Worm (Caenorhabditis elegans) whole organism, early embryonic: ENCODE measurements around the gene hrg-2.

Experiments
- B0310.2 ChIP-seq: sonication (generic microtip); optimal IDR thresholded peaks from 2 replicates; lab custom pipeline; 2016; ENCODE audit warnings: mild to moderate bottlenecking, missing genetic modification characterization, missing compliant biosample characterization
- F13C5.2 ChIP-seq: sonication (generic microtip); optimal IDR thresholded peaks from 2 replicates; lab custom pipeline; 2017; ENCODE audit warnings: mild to moderate bottlenecking, missing genetic modification characterization, inconsistent platforms, missing compliant biosample characterization
- aly-1 ChIP-seq: sonication (generic microtip); optimal IDR thresholded peaks from 2 replicates; lab custom pipeline; 2016; ENCODE audit warnings: missing genetic modification characterization, missing compliant biosample characterization
- ama-1 ChIP-seq: fragments of 150-350 bp; optimal IDR thresholded peaks from 2 replicates; lab custom pipeline; 2014
- ceh-13 ChIP-seq: fragments of 200-800 bp; sonication (Bioruptor generic); optimal IDR thresholded peaks from 2 replicates; lab custom pipeline; 2018; ENCODE audit warnings: mild to moderate bottlenecking, missing genetic modification characterization, missing compliant biosample characterization
- ceh-36 ChIP-seq: sonication (generic microtip); optimal IDR thresholded peaks from 2 replicates; lab custom pipeline; 2016; ENCODE audit warnings: missing genetic modification characterization, inconsistent platforms, missing compliant biosample characterization
- ets-7 ChIP-seq: sonication (generic microtip); optimal IDR thresholded peaks from 2 replicates; lab custom pipeline; 2016; ENCODE audit warnings: missing genotype, missing genetic modification characterization, missing compliant biosample characterization
- flt-1 ChIP-seq: fragments of 200-800 bp; sonication (Bioruptor generic); IDR thresholded peaks from 2 replicates; pipeline ENCODE4 v1.3.6; 2022; ENCODE audit warnings: missing genetic modification characterization, missing compliant biosample characterization
- hmbx-1 ChIP-seq: sonication (generic microtip); optimal IDR thresholded peaks from 2 replicates; lab custom pipeline; 2016; ENCODE audit warnings: mild to moderate bottlenecking, missing genetic modification characterization, missing compliant biosample characterization
- hmg-4 ChIP-seq: fragments of 200-800 bp; sonication (Bioruptor generic); optimal IDR thresholded peaks from 2 replicates; lab custom pipeline; 2018; ENCODE audit warnings: mild to moderate bottlenecking, missing genetic modification characterization, missing compliant biosample characterization
- hnd-1 ChIP-seq: sonication (generic microtip); optimal IDR thresholded peaks from 2 replicates; lab custom pipeline; 2016; ENCODE audit warnings: missing genetic modification characterization, missing compliant biosample characterization
- pes-1 ChIP-seq: fragments of 200-800 bp; sonication (Bioruptor generic); IDR thresholded peaks from 2 replicates; pipeline ENCODE4 v1.3.6; 2022; ENCODE audit warnings: missing genetic modification reagents, missing genetic modification characterization, missing compliant biosample characterization
- scrt-1 ChIP-seq: fragments of 200-800 bp; sonication (Bioruptor generic); IDR thresholded peaks from 2 replicates; pipeline ENCODE4 v1.3.6; 2022; ENCODE audit warnings: missing genetic modification characterization, missing compliant biosample characterization
- sea-1 ChIP-seq: fragments of 200-800 bp; sonication (Bioruptor generic); conservative IDR thresholded peaks from 2 replicates; pipeline ENCODE4 v1.3.6; 2022; ENCODE audit warnings: missing genetic modification characterization, missing compliant biosample characterization
- tbx-11 ChIP-seq: fragments of 200-800 bp; sonication (Bioruptor generic); IDR thresholded peaks from 2 replicates; pipeline ENCODE4 v1.3.6; 2022; ENCODE audit warnings: missing genetic modification characterization, missing compliant biosample characterization
- tbx-37 ChIP-seq: fragments of 200-800 bp; sonication (Bioruptor generic); conservative IDR thresholded peaks from 2 replicates; pipeline ENCODE4 v1.3.6; 2022; ENCODE audit warnings: missing genetic modification reagents, missing genetic modification characterization, missing compliant biosample characterization
- tra-4 ChIP-seq: sonication (generic microtip); optimal IDR thresholded peaks from 2 replicates; lab custom pipeline; 2017; ENCODE audit warnings: missing genetic modification characterization, missing compliant biosample characterization

hrg-2 gene

DNA sequence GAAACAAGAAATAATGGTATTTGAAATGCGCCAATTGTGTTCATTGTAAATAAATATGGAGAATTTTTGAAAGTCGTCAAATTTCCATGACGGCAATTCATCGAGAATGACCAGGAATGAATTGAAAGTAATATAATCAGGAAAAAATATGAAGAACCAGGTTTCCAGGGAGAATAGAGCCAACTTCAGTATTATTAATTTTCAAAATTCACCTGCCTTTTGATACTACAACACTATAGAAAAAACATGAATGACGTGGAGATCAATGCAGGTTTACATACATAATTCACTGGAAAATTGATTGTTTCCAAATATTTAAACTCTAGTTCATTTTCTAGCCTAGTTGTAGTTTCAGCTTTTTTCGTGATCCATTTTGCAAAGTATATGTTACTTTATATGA is 23.4 kb upstream of the hrg-2 start, which contains the start of gene srh-25:
Gene srh-25, minus strand, starts transcription at position 101 of the 400 bp plus-strand sequence.
- TF ChIP-seq tbx-37 (GFP tag; lab: Robert Waterston, UW) (no peak), ceh-13 (no peak), hmbx-1 (tag; lab: Kevin White, UChicago) (no peak), pes-1 (no peak), B0310.2 (tag; lab: Kevin White, UChicago) (no peak), hmg-4 (GFP tag; lab: Kevin White, UChicago) (no peak), tra-4 (tag; lab: Kevin White, UChicago) (no peak), ama-1 (lab: Kevin White, UChicago) (no peak), ets-7 (tag; lab: Kevin White, UChicago) (no peak), hnd-1 (no peak), F13C5.2 (tag; lab: Kevin White, UChicago) (no peak)

DNA sequence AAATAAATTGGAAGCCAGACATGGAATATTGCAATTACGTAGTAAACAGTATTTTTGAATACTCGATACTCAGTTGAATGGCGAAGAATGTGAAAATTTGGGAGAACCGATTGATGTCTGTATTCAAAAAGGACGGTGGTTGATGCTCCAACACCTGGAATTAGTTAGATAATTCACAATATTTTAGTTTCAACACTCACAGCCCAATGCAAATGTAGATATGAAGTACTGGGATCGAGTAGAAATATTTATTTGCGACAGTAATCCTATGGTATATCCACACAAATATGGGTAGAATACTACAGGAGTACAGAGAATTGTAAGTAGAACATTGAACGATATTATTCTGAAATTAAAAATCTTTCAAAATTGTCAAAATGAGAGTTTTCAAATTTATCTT is 22.8 kb upstream of the hrg-2 start:
- TF ChIP-seq tbx-37 (GFP tag; lab: Robert Waterston, UW): no peak
- no peak for TF ChIP-seq flt-1 (GFP tag; lab: Robert Waterston, UW)

DNA sequence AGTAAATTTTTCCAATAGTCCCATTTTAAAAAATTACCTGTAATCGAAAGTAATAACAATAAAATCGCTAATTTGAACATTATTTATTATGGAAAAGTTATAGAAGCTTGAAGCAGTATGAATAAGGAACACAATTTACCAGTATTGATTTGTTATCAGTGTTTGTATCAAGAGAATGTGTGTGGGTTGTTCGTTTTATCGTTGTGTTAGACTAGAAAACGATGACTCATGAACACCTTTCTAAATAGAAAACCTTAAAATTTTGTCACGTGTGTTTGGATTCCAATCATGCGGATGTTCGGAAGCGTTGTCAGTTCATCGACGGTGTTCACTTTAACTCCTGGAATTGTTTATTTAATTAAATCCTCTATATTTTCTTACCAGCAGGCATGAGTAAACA is 21.8 kb upstream of the hrg-2 start, which contains the start of gene C54D10.13:
Gene C54D10.13, minus strand, starts transcription at position 179 of the 400 bp plus-strand sequence.
- TF ChIP-seq tbx-37 (GFP tag; lab: Robert Waterston, UW): no peak

DNA sequence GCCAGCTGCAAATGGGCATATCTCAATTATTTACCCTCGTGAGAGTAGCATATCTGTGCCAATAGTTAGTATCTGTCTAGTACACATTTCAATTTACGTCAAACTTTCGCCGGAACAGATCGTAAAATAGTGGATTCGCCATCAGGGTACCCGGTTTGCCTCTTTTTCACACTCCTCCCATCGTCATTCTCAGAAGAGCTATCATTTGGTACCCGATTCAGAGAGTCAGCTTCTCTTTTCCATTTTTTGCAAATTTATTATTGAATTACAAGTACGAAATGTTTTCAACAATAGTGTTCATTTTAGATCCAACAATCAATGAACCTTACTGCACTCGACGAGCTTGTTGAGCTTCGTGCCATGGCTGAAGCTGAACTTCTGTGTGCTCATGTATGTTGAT is 18.7 kb upstream of the hrg-2 start, which contains the start of gene C54D10.5:
Gene C54D10.5, plus strand, starts transcription at position 301 of the 400 bp plus-strand sequence.
- no peak for TF ChIP-seq flt-1 (GFP tag; lab: Robert Waterston, UW)
- TF ChIP-seq B0310.2 (tag; lab: Kevin White, UChicago): no peak
- no peak for TF ChIP-seq tbx-37 (GFP tag; lab: Robert Waterston, UW)
- no peak for TF ChIP-seq hmg-4 (GFP tag; lab: Kevin White, UChicago)
- TF ChIP-seq F13C5.2 (tag; lab: Kevin White, UChicago): no peak

DNA sequence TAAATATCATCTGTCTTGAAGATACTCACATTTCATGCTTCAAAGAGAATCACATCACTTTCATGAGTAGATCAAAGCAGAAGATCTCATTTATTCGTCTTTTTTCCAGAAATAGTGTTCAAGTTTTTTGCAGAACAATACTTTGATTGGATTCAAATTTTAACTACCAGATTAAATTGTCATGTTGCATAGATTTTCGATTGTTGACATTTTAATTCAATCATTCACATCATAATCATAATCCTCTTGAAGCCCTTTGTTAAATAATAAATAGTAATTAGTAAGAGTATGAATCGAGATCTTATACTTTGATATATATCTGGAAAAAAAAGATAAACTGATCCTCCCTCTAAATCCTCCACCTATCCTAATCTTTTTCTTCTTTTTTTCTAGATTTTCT is 17.5 kb upstream of the hrg-2 start:
- TF ChIP-seq hnd-1 (no peak), ets-7 (tag; lab: Kevin White, UChicago) (no peak)

DNA sequence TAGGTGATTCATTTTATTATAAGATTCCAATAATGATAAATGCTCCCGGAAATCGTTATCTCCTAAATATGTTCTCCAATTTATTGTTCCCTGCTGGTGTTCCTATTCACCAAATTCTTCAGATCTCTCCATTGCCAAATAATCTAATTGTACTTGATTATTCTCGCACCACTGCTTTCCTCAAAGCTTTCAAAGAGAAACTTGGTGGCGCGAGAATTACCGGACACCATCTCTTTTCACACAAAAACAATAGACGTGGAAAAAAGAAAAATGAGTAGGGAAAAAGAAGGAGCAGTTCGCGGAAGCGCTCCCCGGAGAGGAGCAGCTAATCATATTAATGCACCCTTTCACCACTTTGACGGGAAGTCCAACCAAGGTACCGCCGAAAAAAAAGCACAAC is 11.0 kb upstream of the hrg-2 start:
- no peak for TF ChIP-seq aly-1 (tag; lab: Kevin White, UChicago)
- no peak for TF ChIP-seq hmg-4 (GFP tag; lab: Kevin White, UChicago)
- TF ChIP-seq ama-1 (lab: Kevin White, UChicago): no peak
- TF ChIP-seq ceh-36 (tag; lab: Kevin White, UChicago): no peak

DNA sequence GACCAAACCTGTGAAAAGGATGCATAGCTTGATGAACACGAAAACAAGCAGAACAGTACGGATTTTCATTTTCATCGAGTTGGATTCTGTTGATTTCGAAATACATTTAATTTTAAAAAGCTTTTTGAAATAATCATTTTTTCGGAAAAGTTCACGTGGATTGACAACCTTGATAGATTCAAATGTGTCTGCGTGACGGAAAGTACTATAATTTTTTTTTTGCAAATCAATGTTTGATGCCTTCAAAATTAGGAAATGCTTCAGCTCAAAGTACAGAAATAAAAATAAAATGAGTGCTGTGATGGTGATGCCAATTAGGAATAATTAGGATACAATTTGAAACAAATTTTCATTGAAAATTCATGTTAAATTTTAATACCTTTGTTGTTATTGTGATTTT is 10.5 kb upstream of the hrg-2 start, which contains the start of gene C54D10.4:
Gene C54D10.4, minus strand, starts transcription at position 101 of the 400 bp plus-strand sequence.
- TF ChIP-seq hnd-1 (no peak), tra-4 (tag; lab: Kevin White, UChicago) (no peak)

DNA sequence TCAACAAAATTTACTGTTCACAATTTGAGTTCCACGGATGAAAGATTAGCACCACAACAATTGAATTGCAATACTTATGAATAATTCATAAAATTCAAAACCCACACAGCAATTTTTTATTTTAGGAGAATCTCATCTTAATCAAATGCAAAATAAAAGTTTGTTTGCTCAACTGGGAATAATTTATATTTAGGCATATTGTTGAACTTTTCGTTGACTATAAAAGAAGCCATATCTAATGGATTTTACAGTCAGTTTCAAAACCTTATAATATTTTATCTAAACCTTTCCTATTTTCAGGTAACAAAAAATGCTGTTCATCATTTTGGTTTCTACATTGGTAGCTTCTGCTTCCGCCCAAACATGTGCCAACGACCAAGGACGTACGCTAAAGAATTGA is 8.0 kb upstream of the hrg-2 start, which contains the start of gene C54D10.3:
Gene C54D10.3, plus strand, starts transcription at position 301 of the 400 bp plus-strand sequence.
- TF ChIP-seq hmbx-1 (tag; lab: Kevin White, UChicago) (no peak), hnd-1 (no peak), pes-1 (no peak), scrt-1 (GFP tag; lab: Robert Waterston, UW) (no peak), flt-1 (GFP tag; lab: Robert Waterston, UW) (no peak), B0310.2 (tag; lab: Kevin White, UChicago) (no peak), tra-4 (tag; lab: Kevin White, UChicago) (no peak), F13C5.2 (tag; lab: Kevin White, UChicago) (no peak), sea-1 (GFP tag; lab: Robert Waterston, UW) (no peak)

DNA sequence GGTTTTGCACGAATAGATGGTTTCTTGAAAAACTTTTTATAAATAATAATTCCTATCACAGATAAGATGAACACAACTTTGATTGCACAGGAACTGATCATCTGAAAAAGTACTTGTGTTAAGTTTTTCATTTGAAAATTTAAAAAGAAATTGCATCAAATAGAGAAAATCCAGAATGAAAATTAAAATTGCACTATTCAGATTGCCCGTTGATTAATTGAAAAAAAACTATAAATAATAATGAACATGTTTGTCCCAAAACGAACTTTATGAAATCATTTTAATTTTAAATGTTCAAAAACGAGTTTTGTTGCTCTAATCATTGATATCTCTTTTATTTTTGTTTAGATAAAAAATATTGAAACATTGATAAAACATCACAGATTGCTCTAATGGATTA is 7.0 kb upstream of the hrg-2 start, which contains the start of gene cdr-3:
Gene cdr-3, minus strand, starts transcription at position 101 of the 400 bp plus-strand sequence.
- TF ChIP-seq hmbx-1 (tag; lab: Kevin White, UChicago) (no peak), hmg-4 (GFP tag; lab: Kevin White, UChicago) (no peak), ceh-36 (tag; lab: Kevin White, UChicago) (no peak), F13C5.2 (tag; lab: Kevin White, UChicago) (no peak), hnd-1 (no peak), B0310.2 (tag; lab: Kevin White, UChicago) (no peak), ets-7 (tag; lab: Kevin White, UChicago) (no peak), ama-1 (lab: Kevin White, UChicago) (no peak), pes-1 (no peak), tbx-11 (GFP tag; lab: Robert Waterston, UW) (no peak), scrt-1 (GFP tag; lab: Robert Waterston, UW) (no peak), sea-1 (GFP tag; lab: Robert Waterston, UW) (no peak), ceh-13 (no peak), tbx-37 (GFP tag; lab: Robert Waterston, UW) (no peak), flt-1 (GFP tag; lab: Robert Waterston, UW) (no peak), tra-4 (tag; lab: Kevin White, UChicago) (no peak)
